Worm (Caenorhabditis elegans) whole organism, L4 larva: Measurements from ENCODE around the gene rps-30.

Source experiments
- R02D3.7 ChIP-seq: fragments of 150-350 bp; sonication (generic microtip); optimal IDR thresholded peaks from 3 replicates; lab custom pipeline; 2014; ENCODE audit warnings: missing biosample characterization, missing genetic modification characterization
- Y75B8A.6 ChIP-seq: fragments of 200-800 bp; sonication (Bioruptor generic); IDR thresholded peaks from 2 replicates; pipeline ENCODE4 v1.3.6; 2022; ENCODE audit warnings: missing genetic modification reagents, missing genetic modification characterization, missing compliant biosample characterization
- aly-2 ChIP-seq: sonication (generic microtip); optimal IDR thresholded peaks from 2 replicates; lab custom pipeline; 2018; ENCODE audit warnings: missing biosample characterization, missing genetic modification characterization
- attf-4 ChIP-seq: sonication (generic microtip); optimal IDR thresholded peaks from 3 replicates; lab custom pipeline; 2017; ENCODE audit warnings: missing biosample characterization, missing genetic modification characterization
- ceh-20 ChIP-seq: fragments of 200-800 bp; sonication (Bioruptor generic); IDR thresholded peaks from 2 replicates; pipeline ENCODE4 v1.3.6; 2022; ENCODE audit warnings: missing genetic modification reagents, missing genetic modification characterization, missing compliant biosample characterization
- ceh-28 ChIP-seq: fragments of 150-350 bp; optimal IDR thresholded peaks from 2 replicates; lab custom pipeline; 2014; ENCODE audit warnings: missing biosample characterization, missing genetic modification reagents, missing genetic modification characterization
- ceh-32 ChIP-seq: sonication (generic microtip); optimal IDR thresholded peaks from 2 replicates; lab custom pipeline; 2016; ENCODE audit warnings: mild to moderate bottlenecking, missing genetic modification characterization, missing compliant biosample characterization; ENCODE audit not compliant: poor library complexity
- ceh-44 ChIP-seq: fragments of 200-800 bp; sonication (Bioruptor generic); IDR thresholded peaks from 2 replicates; pipeline ENCODE4 v1.3.6; 2022; ENCODE audit warnings: missing genetic modification reagents, missing genetic modification characterization, missing compliant biosample characterization
- ceh-62 ChIP-seq: sonication (generic microtip); optimal IDR thresholded peaks from 2 replicates; lab custom pipeline; 2017; ENCODE audit warnings: missing biosample characterization, missing genetic modification characterization
- ces-1 ChIP-seq: fragments of 150-350 bp; sonication (generic microtip); optimal IDR thresholded peaks from 4 replicates; lab custom pipeline; 2014; ENCODE audit warnings: missing biosample characterization, missing genetic modification reagents, missing genetic modification characterization
- daf-12 ChIP-seq: fragments of 150-350 bp; optimal IDR thresholded peaks from 2 replicates; lab custom pipeline; 2014; ENCODE audit warnings: missing biosample characterization, missing genetic modification reagents, missing genetic modification characterization
- daf-16 ChIP-seq, 3 experiments: sonication (generic microtip); optimal IDR thresholded peaks; 2 replicates each; lab custom pipeline; 2016 to 2017; ENCODE audit warnings: missing genetic modification characterization in 3 of 3, missing genetic modification reagents in 3 of 3, mild to moderate bottlenecking in 2 of 3, missing compliant biosample characterization in 2 of 3, missing biosample characterization in 1 of 3, moderate library complexity in 1 of 3
- daf-8 ChIP-seq: fragments of 200-800 bp; sonication (Bioruptor generic); IDR thresholded peaks from 2 replicates; pipeline ENCODE4 v1.3.6; 2022; ENCODE audit warnings: missing genetic modification characterization, missing compliant biosample characterization
- dmd-6 ChIP-seq: fragments of 200-800 bp; sonication (Bioruptor generic); IDR thresholded peaks from 2 replicates; pipeline ENCODE4 v1.3.6; 2022; ENCODE audit warnings: missing genetic modification reagents, missing genetic modification characterization, missing compliant biosample characterization
- dmd-8 ChIP-seq: fragments of 200-800 bp; sonication (Bioruptor generic); IDR thresholded peaks from 2 replicates; pipeline ENCODE4 v1.3.6; 2022; ENCODE audit warnings: missing genetic modification characterization, missing compliant biosample characterization
- dve-1 ChIP-seq: sonication (generic microtip); optimal IDR thresholded peaks from 2 replicates; lab custom pipeline; 2017; ENCODE audit warnings: antibody characterized with exemption, mild to moderate bottlenecking, missing genetic modification characterization, missing compliant biosample characterization; ENCODE audit not compliant: insufficient read depth
- egl-43 ChIP-seq: fragments of 200-800 bp; sonication (Bioruptor generic); IDR thresholded peaks from 2 replicates; pipeline ENCODE4 v1.3.6; 2022; ENCODE audit warnings: missing genetic modification reagents, missing genetic modification characterization, missing compliant biosample characterization
- fkh-10 ChIP-seq: fragments of 150-350 bp; optimal IDR thresholded peaks from 2 replicates; lab custom pipeline; 2014; ENCODE audit warnings: missing biosample characterization, missing genetic modification reagents, missing genetic modification characterization
- gei-8 ChIP-seq: fragments of 200-800 bp; sonication (Bioruptor generic); optimal IDR thresholded peaks from 2 replicates; lab custom pipeline; 2018; ENCODE audit warnings: mild to moderate bottlenecking, missing genetic modification characterization, missing compliant biosample characterization
- hlh-11 ChIP-seq: fragments of 200-800 bp; sonication (Bioruptor generic); optimal IDR thresholded peaks from 2 replicates; lab custom pipeline; 2018; ENCODE audit warnings: mild to moderate bottlenecking, missing genetic modification characterization, missing compliant biosample characterization
- hlh-30 ChIP-seq: sonication (generic microtip); optimal IDR thresholded peaks from 2 replicates; lab custom pipeline; 2017; ENCODE audit warnings: antibody characterized with exemption, mild to moderate bottlenecking, missing genetic modification characterization, missing compliant biosample characterization; ENCODE audit not compliant: insufficient read depth
- lin-15B ChIP-seq: fragments of 150-350 bp; sonication (generic microtip); optimal IDR thresholded peaks from 3 replicates; lab custom pipeline; 2014; ENCODE audit warnings: missing biosample characterization, missing genetic modification characterization
- lin-29 ChIP-seq: fragments of 200-800 bp; sonication (Bioruptor generic); IDR thresholded peaks from 2 replicates; pipeline ENCODE4 v1.3.6; 2022; ENCODE audit warnings: missing genetic modification reagents, missing genetic modification characterization, missing compliant biosample characterization
- lin-38 ChIP-seq: fragments of 200-800 bp; sonication (Bioruptor generic); IDR thresholded peaks from 2 replicates; pipeline ENCODE4 v1.3.6; 2022; ENCODE audit warnings: missing genetic modification reagents, missing genetic modification characterization, missing compliant biosample characterization
- lin-39 ChIP-seq: fragments of 150-350 bp; optimal IDR thresholded peaks from 2 replicates; lab custom pipeline; 2014; ENCODE audit warnings: missing biosample characterization, missing genetic modification reagents, missing genetic modification characterization
- lir-3 ChIP-seq: sonication (generic microtip); optimal IDR thresholded peaks from 2 replicates; lab custom pipeline; 2016; ENCODE audit warnings: mild to moderate bottlenecking, missing genetic modification characterization, missing compliant biosample characterization
- mep-1 ChIP-seq: fragments of 150-350 bp; sonication (generic microtip); optimal IDR thresholded peaks from 3 replicates; lab custom pipeline; 2014; ENCODE audit warnings: missing biosample characterization, missing genetic modification characterization
- mes-2 ChIP-seq: sonication (generic microtip); optimal IDR thresholded peaks from 2 replicates; lab custom pipeline; 2016; ENCODE audit warnings: missing genotype, mild to moderate bottlenecking, missing genetic modification characterization, missing compliant biosample characterization; ENCODE audit not compliant: poor library complexity, severe bottlenecking
- mxl-2 ChIP-seq: fragments of 200-800 bp; sonication (Bioruptor generic); conservative IDR thresholded peaks from 2 replicates; pipeline ENCODE4 v1.3.6; 2022; ENCODE audit warnings: missing genetic modification reagents, missing genetic modification characterization, missing compliant biosample characterization
- mxl-3 ChIP-seq: fragments of 200-800 bp; sonication (Bioruptor generic); optimal IDR thresholded peaks from 2 replicates; lab custom pipeline; 2018; ENCODE audit warnings: mild to moderate bottlenecking, missing genetic modification characterization, missing compliant biosample characterization
- nhr-111 ChIP-seq: fragments of 200-800 bp; sonication (Bioruptor generic); optimal IDR thresholded peaks from 2 replicates; lab custom pipeline; 2018; ENCODE audit warnings: mild to moderate bottlenecking, missing genetic modification characterization, missing compliant biosample characterization
- nhr-25 ChIP-seq: sonication (generic microtip); optimal IDR thresholded peaks from 2 replicates; lab custom pipeline; 2017; ENCODE audit warnings: missing genetic modification characterization, mild to moderate bottlenecking, missing compliant biosample characterization, antibody characterized with exemption, moderate library complexity, borderline replicate concordance; ENCODE audit not compliant: insufficient read depth
- nhr-41 ChIP-seq: fragments of 200-800 bp; sonication (Bioruptor generic); IDR thresholded peaks from 2 replicates; pipeline ENCODE4 v1.3.6; 2022; ENCODE audit warnings: missing genetic modification reagents, missing genetic modification characterization, missing compliant biosample characterization
- nhr-42 ChIP-seq: fragments of 200-800 bp; sonication (Bioruptor generic); IDR thresholded peaks from 2 replicates; pipeline ENCODE4 v1.3.6; 2022; ENCODE audit warnings: missing genetic modification characterization, missing compliant biosample characterization
- nhr-48 ChIP-seq: sonication (generic microtip); optimal IDR thresholded peaks from 2 replicates; lab custom pipeline; 2016; ENCODE audit warnings: mild to moderate bottlenecking, missing genetic modification characterization, missing compliant biosample characterization
- nhr-6 ChIP-seq: fragments of 150-350 bp; optimal IDR thresholded peaks from 2 replicates; lab custom pipeline; 2014; ENCODE audit warnings: missing biosample characterization, missing genetic modification characterization
- php-3 ChIP-seq: fragments of 200-800 bp; sonication (Bioruptor generic); IDR thresholded peaks from 2 replicates; pipeline ENCODE4 v1.3.6; 2022; ENCODE audit warnings: missing genetic modification reagents, missing genetic modification characterization, missing compliant biosample characterization
- sdz-12 ChIP-seq: fragments of 200-800 bp; sonication (Bioruptor generic); optimal IDR thresholded peaks from 2 replicates; lab custom pipeline; 2018; ENCODE audit warnings: mild to moderate bottlenecking, missing genetic modification characterization, missing compliant biosample characterization
- skn-1 ChIP-seq: fragments of 150-350 bp; optimal IDR thresholded peaks from 2 replicates; lab custom pipeline; 2014; ENCODE audit warnings: missing biosample characterization, missing genetic modification characterization
- snpc-1.2 ChIP-seq: fragments of 200-800 bp; sonication (Bioruptor generic); IDR thresholded peaks from 2 replicates; pipeline ENCODE4 v1.3.6; 2022; ENCODE audit warnings: missing genetic modification reagents, missing genetic modification characterization, missing compliant biosample characterization
- tra-1 ChIP-seq: fragments of 200-800 bp; sonication (Bioruptor generic); IDR thresholded peaks from 2 replicates; pipeline ENCODE4 v1.3.6; 2022; ENCODE audit warnings: missing genetic modification reagents, missing genetic modification characterization, missing compliant biosample characterization
- unc-130 ChIP-seq: sonication (generic microtip); optimal IDR thresholded peaks from 2 replicates; lab custom pipeline; 2016; ENCODE audit warnings: missing genetic modification reagents, missing genetic modification characterization, missing compliant biosample characterization
- unc-39 ChIP-seq: sonication (generic microtip); optimal IDR thresholded peaks from 2 replicates; lab custom pipeline; 2017; ENCODE audit warnings: missing biosample characterization, missing genetic modification characterization
- unc-62 ChIP-seq, 3 experiments: fragments of 150-350 bp in 1 of 3; sonication (generic microtip); optimal IDR thresholded peaks in 2 of 3; peaks in 1 of 3; 1 replicate in 1 of 3; 2 replicates in 2 of 3; lab custom pipeline; 2014 to 2017; ENCODE audit warnings: missing biosample characterization in 3 of 3, missing genetic modification characterization in 3 of 3, missing genetic modification reagents in 3 of 3, missing genotype in 1 of 3
- zfp-2 ChIP-seq: sonication (generic microtip); optimal IDR thresholded peaks from 2 replicates; lab custom pipeline; 2016; ENCODE audit warnings: mild to moderate bottlenecking, missing genetic modification characterization, missing compliant biosample characterization
- ztf-11 ChIP-seq: fragments of 150-350 bp; optimal IDR thresholded peaks from 2 replicates; lab custom pipeline; 2014; ENCODE audit warnings: missing biosample characterization, missing genetic modification characterization

The rps-30 gene

DNA sequence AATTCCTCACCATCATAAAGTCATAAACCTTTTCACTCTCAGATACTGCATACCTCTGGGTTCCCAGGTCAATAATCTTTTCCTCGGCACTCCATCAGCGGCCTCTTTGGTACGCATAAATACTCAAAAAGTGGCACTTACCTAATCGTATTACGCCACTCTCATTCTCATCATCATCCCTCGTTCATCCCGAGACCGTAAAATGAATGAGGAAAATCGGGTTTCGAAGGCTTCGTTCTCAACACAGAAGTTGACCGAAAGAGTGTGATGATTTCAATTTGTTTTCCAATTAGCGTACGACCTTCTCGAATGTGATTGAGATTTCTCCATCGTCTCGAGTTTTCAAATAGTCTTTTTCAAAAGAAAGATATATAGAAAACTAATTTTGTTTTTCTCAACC is 36.4 kb upstream of the rps-30 start:
- TF ChIP-seq nhr-42: no peak
- TF ChIP-seq php-3: no peak
- no peak for TF ChIP-seq ceh-62
- no peak for TF ChIP-seq unc-39
- TF ChIP-seq unc-62 (GFP tag; optimal IDR thresholded peaks at IDR 0.05 in 1 of 2; lab: Kevin White, UChicago): peak in 1 of 2 experiments; percentile 91
- no peak for TF ChIP-seq unc-62 (tag; optimal IDR thresholded peaks at IDR 0.05; lab: Kevin White, UChicago)
- TF ChIP-seq hlh-30 (tag; lab: Kevin White, UChicago): no peak
- TF ChIP-seq Y75B8A.6 (GFP tag; lab: Robert Waterston, UW): no peak
- peak; percentile 13 for TF ChIP-seq nhr-25 (tag; lab: Kevin White, UChicago)
- TF ChIP-seq gei-8: no peak
- TF ChIP-seq nhr-41: no peak
- TF ChIP-seq, all 104 proteins: peak for 2

DNA sequence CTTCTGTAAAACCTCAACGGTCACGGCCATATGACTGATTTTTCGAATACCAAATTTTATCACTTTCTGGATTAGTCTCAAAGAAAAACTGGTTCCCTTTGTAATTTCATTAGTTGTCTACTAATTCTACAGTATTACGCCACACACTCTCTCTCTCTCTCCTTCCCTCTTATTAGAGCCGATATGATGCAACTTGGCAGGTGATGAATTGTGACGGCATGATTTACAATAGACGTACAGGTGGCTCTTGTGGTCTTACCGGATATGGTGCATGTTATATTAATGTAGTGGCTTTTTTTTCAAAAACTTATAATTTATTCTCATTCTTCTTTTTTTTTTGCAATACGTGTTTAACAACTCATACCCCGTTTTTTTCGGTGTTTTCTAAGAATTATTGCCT is 34.5 kb upstream of the rps-30 start:
- TF ChIP-seq attf-4 (tag; lab: Kevin White, UChicago) (no peak), daf-12 (tag; lab: Kevin White, UChicago) (no peak), mep-1 (tag; lab: Kevin White, UChicago) (no peak), daf-8 (GFP tag; lab: Robert Waterston, UW) (no peak), nhr-48 (tag; lab: Kevin White, UChicago) (no peak), ceh-44 (no peak), nhr-111 (GFP tag; lab: Kevin White, UChicago) (no peak), ces-1 (GFP tag; lab: Kevin White, UChicago) (no peak), ztf-11 (tag; lab: Kevin White, UChicago) (no peak), mxl-2 (GFP tag; lab: Robert Waterston, UW) (no peak), ceh-28 (tag; lab: Kevin White, UChicago) (no peak), fkh-10 (no peak), egl-43 (no peak)

DNA sequence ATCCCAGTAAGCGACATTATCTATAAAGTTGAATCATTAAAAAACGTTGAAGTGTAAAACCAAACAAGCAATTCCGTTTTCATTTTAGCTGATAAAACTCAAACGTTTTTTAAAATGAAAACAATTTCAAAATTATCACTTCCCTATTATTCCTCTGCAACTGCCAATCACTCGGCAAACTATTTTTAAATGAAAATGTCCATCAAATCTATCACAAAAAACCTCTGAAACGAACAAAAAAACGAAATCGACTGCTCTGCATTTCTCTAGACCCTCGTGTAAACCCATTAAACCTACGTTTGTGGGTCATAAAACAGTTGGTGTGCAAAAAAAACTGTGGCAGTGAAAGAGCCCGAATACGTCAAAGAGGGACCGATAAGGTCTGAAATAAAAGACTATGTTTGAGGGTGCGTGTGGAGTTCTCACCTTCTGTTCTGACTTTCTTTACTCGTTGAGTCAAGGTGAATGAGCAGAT is 33.9 kb upstream of the rps-30 start, which contains the start of gene fbxl-5:
TSS of gene fbxl-5 (plus strand) at position 425 of the 475 bp plus-strand sequence.
- no peak for TF ChIP-seq lin-29 (GFP tag; lab: Robert Waterston, UW)
- no peak for TF ChIP-seq lir-3 (tag; lab: Kevin White, UChicago)
- peak; percentile 30 for TF ChIP-seq dve-1 (tag; lab: Kevin White, UChicago)
- no peak for TF ChIP-seq sdz-12 (GFP tag; lab: Kevin White, UChicago)
- TF ChIP-seq ceh-20 (GFP tag; lab: Robert Waterston, UW): no peak
- peak; percentile 85 for TF ChIP-seq tra-1 (GFP tag; lab: Robert Waterston, UW)
- peak; percentile 83 for TF ChIP-seq dmd-6 (GFP tag; lab: Robert Waterston, UW)
- no peak for TF ChIP-seq aly-2 (tag; lab: Kevin White, UChicago)
- TF ChIP-seq hlh-11 (tag; lab: Kevin White, UChicago): peak; percentile 13

DNA sequence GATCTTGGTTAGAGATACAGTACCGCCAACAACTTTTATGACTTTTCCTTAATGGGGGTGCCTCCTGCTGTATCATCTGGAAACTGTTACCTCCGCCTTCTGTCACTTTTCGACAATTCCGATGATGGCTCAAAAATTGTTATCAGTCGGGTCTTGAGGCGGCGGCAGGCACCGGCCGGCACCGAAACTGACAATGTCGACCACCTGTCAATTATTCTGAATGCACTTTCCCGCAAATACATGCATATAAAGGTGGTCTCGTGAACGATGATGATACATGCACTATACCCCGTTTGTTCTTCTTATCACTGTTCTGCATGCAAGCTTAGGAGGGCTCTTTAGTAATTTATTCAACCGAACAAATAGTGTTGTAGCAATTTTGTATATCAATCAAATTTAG is 32.3 kb upstream of the rps-30 start:
- no peak for TF ChIP-seq snpc-1.2 (GFP tag; lab: Robert Waterston, UW)
- TF ChIP-seq daf-12 (tag; lab: Kevin White, UChicago): no peak
- TF ChIP-seq nhr-6 (tag; lab: Kevin White, UChicago): no peak
- TF ChIP-seq R02D3.7 (tag; lab: Kevin White, UChicago): no peak
- TF ChIP-seq lin-39: no peak
- no peak for TF ChIP-seq zfp-2 (tag; lab: Kevin White, UChicago)
- TF ChIP-seq ceh-32 (tag; lab: Kevin White, UChicago): no peak
- TF ChIP-seq mxl-3 (GFP tag; lab: Kevin White, UChicago): peak; percentile 49
- TF ChIP-seq hlh-30 (tag; lab: Kevin White, UChicago): peak; percentile 58
- no peak for TF ChIP-seq skn-1 (tag; lab: Kevin White, UChicago)
- TF ChIP-seq mes-2 (tag; lab: Kevin White, UChicago): peak; percentile 29
- no peak for TF ChIP-seq lin-38 (GFP tag; lab: Robert Waterston, UW)
- no peak for TF ChIP-seq ceh-44
- TF ChIP-seq dmd-8 (GFP tag; lab: Robert Waterston, UW): no peak
- TF ChIP-seq unc-130 (GFP tag; lab: Kevin White, UChicago): no peak
- no peak for TF ChIP-seq lin-15B (tag; lab: Kevin White, UChicago)
- peak; percentile 53 for TF ChIP-seq mep-1 (tag; lab: Kevin White, UChicago)
- TF ChIP-seq daf-16 (GFP tag; optimal IDR thresholded peaks at IDR 0.05; lab: Kevin White, UChicago): peak in 1 of 2 experiments; percentile 69
- peak; percentile 89 for TF ChIP-seq daf-16 (tag; optimal IDR thresholded peaks at IDR 0.05; lab: Kevin White, UChicago)
